Worm (Caenorhabditis elegans) whole organism, L1 larva: Measurements from ENCODE around the gene catp-7.

Source experiments
- ama-1 ChIP-seq: fragments of 150-350 bp; optimal IDR thresholded peaks from 2 replicates; lab custom pipeline; 2014
- ceh-82 ChIP-seq, 3 experiments: fragments of 150-350 bp in 1 of 3; sonication (generic microtip) in 2 of 3; optimal IDR thresholded peaks; 2 replicates each; lab custom pipeline; 2014 to 2017; ENCODE audit warnings: missing biosample characterization in 3 of 3, missing genetic modification characterization in 3 of 3
- ceh-88 ChIP-seq: fragments of 200-800 bp; sonication (Bioruptor generic); IDR thresholded peaks from 2 replicates; pipeline ENCODE4 v1.3.6; 2022; ENCODE audit warnings: missing genetic modification characterization, missing compliant biosample characterization
- ceh-90 ChIP-seq: sonication (generic microtip); optimal IDR thresholded peaks from 2 replicates; lab custom pipeline; 2016; ENCODE audit warnings: missing genetic modification characterization, missing compliant biosample characterization
- dsc-1 ChIP-seq: sonication (generic microtip); optimal IDR thresholded peaks from 2 replicates; lab custom pipeline; 2016; ENCODE audit warnings: mild to moderate bottlenecking, missing genetic modification characterization, missing compliant biosample characterization
- efl-1 ChIP-seq, 4 experiments: fragments of 150-350 bp; optimal IDR thresholded peaks in 3 of 4; peaks in 1 of 4; 1 replicate in 1 of 4; 2 replicates in 3 of 4; lab custom pipeline; 2014; ENCODE audit warnings: missing biosample characterization in 2 of 4, missing genetic modification characterization in 2 of 4, missing genetic modification reagents in 2 of 4
- elt-2 ChIP-seq: sonication (generic microtip); optimal IDR thresholded peaks from 2 replicates; lab custom pipeline; 2016; ENCODE audit warnings: missing genetic modification characterization, mild to moderate bottlenecking, inconsistent platforms, missing compliant biosample characterization, missing genetic modification reagents
- fkh-10 ChIP-seq: sonication (generic microtip); optimal IDR thresholded peaks from 2 replicates; lab custom pipeline; 2017; ENCODE audit warnings: missing biosample characterization, missing genetic modification reagents, missing genetic modification characterization
- fkh-8 ChIP-seq: sonication (generic microtip); optimal IDR thresholded peaks from 2 replicates; lab custom pipeline; 2016; ENCODE audit warnings: mild to moderate bottlenecking, missing genetic modification characterization, missing compliant biosample characterization
- fos-1 ChIP-seq: fragments of 150-350 bp; optimal IDR thresholded peaks from 2 replicates; lab custom pipeline; 2014; ENCODE audit warnings: missing biosample characterization, missing genetic modification characterization
- hlh-4 ChIP-seq: sonication (generic microtip); optimal IDR thresholded peaks from 2 replicates; lab custom pipeline; 2016; ENCODE audit warnings: mild to moderate bottlenecking, missing genetic modification characterization, missing compliant biosample characterization
- jun-1 ChIP-seq: fragments of 150-350 bp; optimal IDR thresholded peaks from 2 replicates; lab custom pipeline; 2014; ENCODE audit warnings: missing biosample characterization, missing genetic modification reagents, missing genetic modification characterization
- lin-13 ChIP-seq: fragments of 150-350 bp; optimal IDR thresholded peaks from 2 replicates; lab custom pipeline; 2014; ENCODE audit warnings: missing biosample characterization, missing genetic modification reagents, missing genetic modification characterization
- lin-14 ChIP-seq: fragments of 200-800 bp; sonication (Bioruptor generic); optimal IDR thresholded peaks from 2 replicates; lab custom pipeline; 2018; ENCODE audit warnings: mild to moderate bottlenecking, missing genetic modification characterization, moderate library complexity, missing compliant biosample characterization
- lin-39 ChIP-seq: fragments of 150-350 bp; optimal IDR thresholded peaks from 2 replicates; lab custom pipeline; 2014; ENCODE audit warnings: missing biosample characterization, missing genetic modification reagents, missing genetic modification characterization
- lsy-2 ChIP-seq, 2 experiments: fragments of 150-350 bp; optimal IDR thresholded peaks; 2 replicates each; lab custom pipeline; 2014; ENCODE audit warnings: missing biosample characterization in 2 of 2, missing genetic modification characterization in 2 of 2
- mab-9 ChIP-seq: fragments of 200-800 bp; sonication (Bioruptor generic); IDR thresholded peaks from 2 replicates; pipeline ENCODE4 v1.3.6; 2022; ENCODE audit warnings: missing genetic modification reagents, missing genetic modification characterization, missing compliant biosample characterization
- mdl-1 ChIP-seq, 2 experiments: fragments of 150-350 bp; optimal IDR thresholded peaks; 2 replicates each; lab custom pipeline; 2014 to 2017; ENCODE audit warnings: missing biosample characterization in 2 of 2, missing genetic modification characterization in 2 of 2, inconsistent platforms in 1 of 2
- nhr-11 ChIP-seq: fragments of 150-350 bp; optimal IDR thresholded peaks from 2 replicates; lab custom pipeline; 2014; ENCODE audit warnings: missing biosample characterization, missing genetic modification characterization
- nhr-20 ChIP-seq: sonication (generic microtip); optimal IDR thresholded peaks from 2 replicates; lab custom pipeline; 2016; ENCODE audit warnings: mild to moderate bottlenecking, missing genetic modification characterization, missing compliant biosample characterization
- nhr-28 ChIP-seq: fragments of 150-350 bp; optimal IDR thresholded peaks from 2 replicates; lab custom pipeline; 2014; ENCODE audit warnings: missing biosample characterization, missing genetic modification characterization
- nhr-47 ChIP-seq: sonication (generic microtip); optimal IDR thresholded peaks from 2 replicates; lab custom pipeline; 2016; ENCODE audit warnings: mild to moderate bottlenecking, missing genetic modification characterization, moderate library complexity, missing compliant biosample characterization
- nhr-77 ChIP-seq: fragments of 150-350 bp; optimal IDR thresholded peaks from 2 replicates; lab custom pipeline; 2014; ENCODE audit warnings: missing biosample characterization, missing genetic modification characterization
- pag-3 ChIP-seq: sonication (generic microtip); optimal IDR thresholded peaks from 2 replicates; lab custom pipeline; 2017; ENCODE audit warnings: missing genetic modification characterization, mild to moderate bottlenecking, missing compliant biosample characterization, antibody characterized with exemption, borderline replicate concordance; ENCODE audit not compliant: insufficient read depth
- pqm-1 ChIP-seq: sonication (generic microtip); optimal IDR thresholded peaks from 3 replicates; lab custom pipeline; 2017; ENCODE audit warnings: missing biosample characterization, missing genetic modification characterization
- skn-1 ChIP-seq: fragments of 150-350 bp; optimal IDR thresholded peaks from 2 replicates; lab custom pipeline; 2014; ENCODE audit warnings: missing biosample characterization, missing genetic modification characterization
- sptf-1 ChIP-seq: fragments of 150-350 bp; optimal IDR thresholded peaks from 2 replicates; lab custom pipeline; 2014; ENCODE audit warnings: missing biosample characterization, missing genetic modification characterization
- unc-130 ChIP-seq: fragments of 150-350 bp; optimal IDR thresholded peaks from 2 replicates; lab custom pipeline; 2017; ENCODE audit warnings: missing biosample characterization, missing genetic modification characterization, inconsistent platforms
- unc-86 ChIP-seq: sonication (generic microtip); optimal IDR thresholded peaks from 2 replicates; lab custom pipeline; 2016; ENCODE audit warnings: missing genetic modification characterization, missing compliant biosample characterization
- unc-98 ChIP-seq: fragments of 200-800 bp; sonication (Bioruptor generic); IDR thresholded peaks from 2 replicates; pipeline ENCODE4 v1.3.6; 2022; ENCODE audit warnings: missing genetic modification characterization, missing compliant biosample characterization
- zip-4 ChIP-seq: fragments of 200-800 bp; sonication (Bioruptor generic); optimal IDR thresholded peaks from 2 replicates; lab custom pipeline; 2018; ENCODE audit warnings: mild to moderate bottlenecking, missing genetic modification characterization, moderate library complexity, missing compliant biosample characterization
- ztf-11 ChIP-seq, 2 experiments: sonication (generic microtip); optimal IDR thresholded peaks; 2 replicates each; lab custom pipeline; 2016 to 2017; ENCODE audit warnings: missing genetic modification characterization in 2 of 2, missing biosample characterization in 1 of 2, missing compliant biosample characterization in 1 of 2

catp-7 gene

DNA sequence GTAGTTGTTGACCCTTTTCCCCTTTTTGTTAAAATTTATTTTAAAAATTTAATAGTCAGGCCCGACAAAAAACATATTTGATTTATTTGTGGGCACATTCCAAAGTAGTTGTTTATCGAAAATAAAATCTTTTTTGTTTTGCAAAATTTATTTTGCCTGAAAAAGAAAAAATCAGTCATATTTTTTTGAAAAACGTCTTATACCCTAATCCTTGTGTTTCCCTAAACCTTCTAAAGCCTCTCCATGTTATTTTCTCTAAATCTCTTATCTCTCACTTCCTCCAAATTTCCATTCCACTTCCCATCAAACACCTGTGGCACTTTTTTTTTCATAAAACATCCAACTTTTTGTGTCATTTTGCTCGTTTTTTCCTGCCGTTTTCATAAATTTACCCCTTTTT, 22.4 kb downstream of the catp-7 start:
- TF ChIP-seq lin-13 (GFP tag; lab: Kevin White, UChicago) (no peak), skn-1 (tag; lab: Kevin White, UChicago) (no peak)

DNA sequence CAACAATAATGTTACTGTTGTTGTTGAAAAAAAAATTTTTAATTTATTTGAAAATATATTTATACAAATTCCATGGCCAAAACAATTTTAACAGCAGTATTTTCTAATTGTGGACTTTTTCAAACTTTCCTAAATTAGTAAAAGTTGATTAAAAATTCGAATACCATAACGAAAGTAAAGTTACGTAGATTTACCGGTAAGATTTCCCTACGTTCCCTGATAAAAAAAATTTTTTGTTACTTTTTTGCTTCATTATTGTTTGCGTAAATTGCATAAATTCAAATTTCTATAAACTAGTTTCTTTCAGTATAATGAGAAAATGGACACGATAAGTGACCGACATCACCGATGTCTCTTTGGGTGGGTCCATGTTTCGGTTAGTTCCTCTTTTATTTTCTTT, 23.2 kb downstream of the catp-7 start, which contains the start of gene F42A9.6:
TSS of gene F42A9.6 (plus strand) at position 301 of the 400 bp plus-strand sequence.
- TF ChIP-seq skn-1 (tag; lab: Kevin White, UChicago), result no peak
- TF ChIP-seq fkh-10, result no peak
- no peak for TF ChIP-seq ceh-90
- no peak for TF ChIP-seq nhr-47
- TF ChIP-seq jun-1 (tag; lab: Kevin White, UChicago), result no peak
- TF ChIP-seq nhr-11 (tag; lab: Kevin White, UChicago), result no peak
- no peak for TF ChIP-seq mab-9 (GFP tag; lab: Robert Waterston, UW)
- no peak for TF ChIP-seq nhr-77
- TF ChIP-seq ceh-88, result no peak
- no peak for TF ChIP-seq dsc-1 (tag; lab: Kevin White, UChicago)
- TF ChIP-seq, all 84 proteins: peak for 0

ce11 chrIV:8611886-8612542, 26.2 kb downstream of the catp-7 start, which contains the start of the genes F42A9.17 and cyp-33E2:
F42A9.17 (minus strand) TSS chrIV:8611936.
cyp-33E2 (plus strand) TSS chrIV:8612334.
- TF ChIP-seq pqm-1 (tag; lab: Kevin White, UChicago) (no peak), lin-39 (tag; lab: Kevin White, UChicago) (no peak), fos-1 (no peak), ama-1 (lab: Kevin White, UChicago) (no peak), ceh-82 (tag; optimal IDR thresholded peaks at IDR 0.05; lab: Kevin White, UChicago) (no peak), skn-1 (tag; lab: Kevin White, UChicago) (no peak), nhr-20 (tag; lab: Kevin White, UChicago) (no peak), pag-3 (tag; lab: Kevin White, UChicago) (no peak), fkh-8 (tag; lab: Kevin White, UChicago) (no peak), lin-14 (GFP tag; lab: Kevin White, UChicago) (peak; percentile 64), hlh-4 (tag; lab: Kevin White, UChicago) (no peak), dsc-1 (tag; lab: Kevin White, UChicago) (no peak), elt-2 (tag; lab: Kevin White, UChicago) (peak; percentile 60), unc-98 (GFP tag; lab: Robert Waterston, UW) (no peak), nhr-28 (no peak)

ce11 chrIV:8614680-8615079, 28.9 kb downstream of the catp-7 start, which contains the start of gene cyp-33E3:
cyp-33E3 (plus strand) TSS chrIV:8614995.
- no peak for TF ChIP-seq efl-1 (optimal IDR thresholded peaks at IDR 0.05; lab: Kevin White, UChicago)
- TF ChIP-seq efl-1 (GFP tag; optimal IDR thresholded peaks at IDR 0.05 in 1 of 2; lab: Kevin White, UChicago), result peak in 1 of 2 experiments; percentile 11
- TF ChIP-seq lin-14 (GFP tag; lab: Kevin White, UChicago), result peak; percentile 24
- TF ChIP-seq ceh-88, result no peak
- TF ChIP-seq, all 84 proteins: peak for 2

DNA sequence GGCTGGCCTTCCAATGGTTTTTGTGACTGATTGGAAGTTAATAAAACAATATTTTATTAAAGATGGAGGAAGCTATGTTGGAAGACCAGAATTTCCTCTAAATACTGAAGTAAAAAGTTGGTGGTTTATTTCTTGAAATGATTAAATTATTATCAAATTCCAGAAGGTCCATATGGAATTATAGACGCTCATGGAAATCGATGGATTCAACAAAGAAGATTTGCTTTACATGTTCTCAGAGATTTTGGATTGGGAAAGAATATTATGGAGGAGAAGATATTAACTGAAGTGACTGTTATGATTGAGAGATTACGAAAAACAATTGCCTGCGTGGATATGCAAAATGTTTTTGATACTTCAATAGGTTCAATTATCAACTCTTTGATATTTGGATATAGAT, 29.5 kb downstream of the catp-7 start:
- no peak for TF ChIP-seq sptf-1 (tag; lab: Kevin White, UChicago)
- no peak for TF ChIP-seq fkh-8 (tag; lab: Kevin White, UChicago)
- no peak for TF ChIP-seq mdl-1 (tag; optimal IDR thresholded peaks at IDR 0.05; lab: Kevin White, UChicago)
- TF ChIP-seq unc-130 (tag; lab: Kevin White, UChicago), result no peak
- TF ChIP-seq ama-1 (lab: Kevin White, UChicago), result no peak
- no peak for TF ChIP-seq pqm-1 (tag; lab: Kevin White, UChicago)
- TF ChIP-seq zip-4 (GFP tag; lab: Kevin White, UChicago), result no peak
- no peak for TF ChIP-seq lsy-2 (tag; optimal IDR thresholded peaks at IDR 0.05; lab: Kevin White, UChicago)
- TF ChIP-seq ztf-11 (tag; optimal IDR thresholded peaks at IDR 0.05; lab: Kevin White, UChicago), result no peak
- TF ChIP-seq unc-86 (tag; lab: Kevin White, UChicago), result no peak
